Worm (Caenorhabditis elegans) whole organism, L4 larva: ENCODE data around the gene C36A4.4.

Experiments used
- D1046.2 ChIP-seq: fragments of 200-800 bp; sonication (Bioruptor generic); IDR thresholded peaks from 2 replicates; pipeline ENCODE4 v1.3.6; 2022; ENCODE audit warnings: missing genetic modification characterization, missing compliant biosample characterization
- F37D6.2 ChIP-seq: sonication (generic microtip); optimal IDR thresholded peaks from 2 replicates; lab custom pipeline; 2016; ENCODE audit warnings: mild to moderate bottlenecking, missing genetic modification characterization, missing compliant biosample characterization
- R02D3.7 ChIP-seq: fragments of 150-350 bp; sonication (generic microtip); optimal IDR thresholded peaks from 3 replicates; lab custom pipeline; 2014; ENCODE audit warnings: missing biosample characterization, missing genetic modification characterization
- Y105C5A.15 ChIP-seq: fragments of 200-800 bp; sonication (Bioruptor generic); IDR thresholded peaks from 2 replicates; pipeline ENCODE4 v1.3.6; 2022; ENCODE audit warnings: missing genetic modification characterization, missing compliant biosample characterization
- Y5F2A.4 ChIP-seq: fragments of 200-800 bp; sonication (Bioruptor generic); optimal IDR thresholded peaks from 2 replicates; lab custom pipeline; 2018; ENCODE audit warnings: mild to moderate bottlenecking, missing genetic modification characterization, missing compliant biosample characterization
- Y75B8A.6 ChIP-seq: fragments of 200-800 bp; sonication (Bioruptor generic); IDR thresholded peaks from 2 replicates; pipeline ENCODE4 v1.3.6; 2022; ENCODE audit warnings: missing genetic modification reagents, missing genetic modification characterization, missing compliant biosample characterization
- ZK337.2 ChIP-seq: fragments of 200-800 bp; sonication (Bioruptor generic); IDR thresholded peaks from 2 replicates; pipeline ENCODE4 v1.3.6; 2022; ENCODE audit warnings: missing genetic modification reagents, missing genetic modification characterization, missing compliant biosample characterization
- aha-1 ChIP-seq: fragments of 150-350 bp; peaks from one replicate; lab custom pipeline; 2014; ENCODE audit warnings: missing biosample characterization, missing genetic modification characterization
- ama-1 ChIP-seq: fragments of 150-350 bp; optimal IDR thresholded peaks from 2 replicates; lab custom pipeline; 2014; ENCODE audit warnings: inconsistent platforms, mixed read lengths
- arid-1 ChIP-seq: fragments of 200-800 bp; sonication (Bioruptor generic); conservative IDR thresholded peaks from 2 replicates; pipeline ENCODE4 v1.3.6; 2022; ENCODE audit warnings: missing genetic modification reagents, missing genetic modification characterization, missing compliant biosample characterization
- attf-4 ChIP-seq: sonication (generic microtip); optimal IDR thresholded peaks from 3 replicates; lab custom pipeline; 2017; ENCODE audit warnings: missing biosample characterization, missing genetic modification characterization
- ceh-20 ChIP-seq: fragments of 200-800 bp; sonication (Bioruptor generic); IDR thresholded peaks from 2 replicates; pipeline ENCODE4 v1.3.6; 2022; ENCODE audit warnings: missing genetic modification reagents, missing genetic modification characterization, missing compliant biosample characterization
- ceh-28 ChIP-seq: fragments of 150-350 bp; optimal IDR thresholded peaks from 2 replicates; lab custom pipeline; 2014; ENCODE audit warnings: missing biosample characterization, missing genetic modification reagents, missing genetic modification characterization
- ces-1 ChIP-seq: fragments of 150-350 bp; sonication (generic microtip); optimal IDR thresholded peaks from 4 replicates; lab custom pipeline; 2014; ENCODE audit warnings: missing biosample characterization, missing genetic modification reagents, missing genetic modification characterization
- daf-12 ChIP-seq: fragments of 150-350 bp; optimal IDR thresholded peaks from 2 replicates; lab custom pipeline; 2014; ENCODE audit warnings: missing biosample characterization, missing genetic modification reagents, missing genetic modification characterization
- daf-16 ChIP-seq, 3 experiments: sonication (generic microtip); optimal IDR thresholded peaks; 2 replicates each; lab custom pipeline; 2016 to 2017; ENCODE audit warnings: missing genetic modification characterization in 3 of 3, missing genetic modification reagents in 3 of 3, mild to moderate bottlenecking in 2 of 3, missing compliant biosample characterization in 2 of 3, missing biosample characterization in 1 of 3, moderate library complexity in 1 of 3
- daf-19 ChIP-seq: fragments of 200-800 bp; sonication (Bioruptor generic); conservative IDR thresholded peaks from 2 replicates; pipeline ENCODE4 v1.3.6; 2022; ENCODE audit warnings: missing genetic modification characterization, missing compliant biosample characterization
- dmd-8 ChIP-seq: fragments of 200-800 bp; sonication (Bioruptor generic); IDR thresholded peaks from 2 replicates; pipeline ENCODE4 v1.3.6; 2022; ENCODE audit warnings: missing genetic modification characterization, missing compliant biosample characterization
- dmd-9 ChIP-seq: fragments of 200-800 bp; sonication (Bioruptor generic); IDR thresholded peaks from 2 replicates; pipeline ENCODE4 v1.3.6; 2022; ENCODE audit warnings: missing genetic modification reagents, missing genetic modification characterization, missing compliant biosample characterization
- dve-1 ChIP-seq: sonication (generic microtip); optimal IDR thresholded peaks from 2 replicates; lab custom pipeline; 2017; ENCODE audit warnings: antibody characterized with exemption, mild to moderate bottlenecking, missing genetic modification characterization, missing compliant biosample characterization; ENCODE audit not compliant: insufficient read depth
- egl-43 ChIP-seq: fragments of 200-800 bp; sonication (Bioruptor generic); IDR thresholded peaks from 2 replicates; pipeline ENCODE4 v1.3.6; 2022; ENCODE audit warnings: missing genetic modification reagents, missing genetic modification characterization, missing compliant biosample characterization
- gei-8 ChIP-seq: fragments of 200-800 bp; sonication (Bioruptor generic); optimal IDR thresholded peaks from 2 replicates; lab custom pipeline; 2018; ENCODE audit warnings: mild to moderate bottlenecking, missing genetic modification characterization, missing compliant biosample characterization
- hlh-11 ChIP-seq: fragments of 200-800 bp; sonication (Bioruptor generic); optimal IDR thresholded peaks from 2 replicates; lab custom pipeline; 2018; ENCODE audit warnings: mild to moderate bottlenecking, missing genetic modification characterization, missing compliant biosample characterization
- lin-38 ChIP-seq: fragments of 200-800 bp; sonication (Bioruptor generic); IDR thresholded peaks from 2 replicates; pipeline ENCODE4 v1.3.6; 2022; ENCODE audit warnings: missing genetic modification reagents, missing genetic modification characterization, missing compliant biosample characterization
- lsy-2 ChIP-seq, 2 experiments: fragments of 150-350 bp in 1 of 2; sonication (generic microtip) in 1 of 2; optimal IDR thresholded peaks; 2 replicates each; lab custom pipeline; 2014 to 2017; ENCODE audit warnings: missing biosample characterization in 2 of 2, missing genetic modification characterization in 2 of 2
- madf-9 ChIP-seq: fragments of 200-800 bp; sonication (Bioruptor generic); conservative IDR thresholded peaks from 2 replicates; pipeline ENCODE4 v1.3.6; 2022; ENCODE audit warnings: missing genetic modification reagents, missing genetic modification characterization, missing compliant biosample characterization
- mes-2 ChIP-seq: sonication (generic microtip); optimal IDR thresholded peaks from 2 replicates; lab custom pipeline; 2016; ENCODE audit warnings: missing genotype, mild to moderate bottlenecking, missing genetic modification characterization, missing compliant biosample characterization; ENCODE audit not compliant: poor library complexity, severe bottlenecking
- mxl-2 ChIP-seq: fragments of 200-800 bp; sonication (Bioruptor generic); conservative IDR thresholded peaks from 2 replicates; pipeline ENCODE4 v1.3.6; 2022; ENCODE audit warnings: missing genetic modification reagents, missing genetic modification characterization, missing compliant biosample characterization
- mxl-3 ChIP-seq: fragments of 200-800 bp; sonication (Bioruptor generic); optimal IDR thresholded peaks from 2 replicates; lab custom pipeline; 2018; ENCODE audit warnings: mild to moderate bottlenecking, missing genetic modification characterization, missing compliant biosample characterization
- nhr-10 ChIP-seq: fragments of 150-350 bp; optimal IDR thresholded peaks from 2 replicates; lab custom pipeline; 2014; ENCODE audit warnings: missing biosample characterization, missing genetic modification characterization
- nhr-11 ChIP-seq: fragments of 150-350 bp; optimal IDR thresholded peaks from 2 replicates; lab custom pipeline; 2014; ENCODE audit warnings: missing biosample characterization, missing genetic modification characterization
- nhr-111 ChIP-seq: fragments of 200-800 bp; sonication (Bioruptor generic); optimal IDR thresholded peaks from 2 replicates; lab custom pipeline; 2018; ENCODE audit warnings: mild to moderate bottlenecking, missing genetic modification characterization, missing compliant biosample characterization
- nhr-76 ChIP-seq: fragments of 150-350 bp; optimal IDR thresholded peaks from 2 replicates; lab custom pipeline; 2014; ENCODE audit warnings: missing biosample characterization, missing genetic modification characterization
- snpc-1.2 ChIP-seq: fragments of 200-800 bp; sonication (Bioruptor generic); IDR thresholded peaks from 2 replicates; pipeline ENCODE4 v1.3.6; 2022; ENCODE audit warnings: missing genetic modification reagents, missing genetic modification characterization, missing compliant biosample characterization
- spr-1 ChIP-seq: sonication (generic microtip); optimal IDR thresholded peaks from 2 replicates; lab custom pipeline; 2016; ENCODE audit warnings: mild to moderate bottlenecking, missing genetic modification characterization, missing compliant biosample characterization
- unc-130 ChIP-seq: sonication (generic microtip); optimal IDR thresholded peaks from 2 replicates; lab custom pipeline; 2016; ENCODE audit warnings: missing genetic modification reagents, missing genetic modification characterization, missing compliant biosample characterization
- unc-62 ChIP-seq, 3 experiments: fragments of 150-350 bp in 1 of 3; sonication (generic microtip); optimal IDR thresholded peaks in 2 of 3; peaks in 1 of 3; 1 replicate in 1 of 3; 2 replicates in 2 of 3; lab custom pipeline; 2014 to 2017; ENCODE audit warnings: missing biosample characterization in 3 of 3, missing genetic modification characterization in 3 of 3, missing genetic modification reagents in 3 of 3, missing genotype in 1 of 3
- vab-7 ChIP-seq: fragments of 200-800 bp; sonication (Bioruptor generic); IDR thresholded peaks from 2 replicates; pipeline ENCODE4 v1.3.6; 2022; ENCODE audit warnings: missing genetic modification reagents, missing genetic modification characterization, missing compliant biosample characterization
- zag-1 ChIP-seq: fragments of 150-350 bp; optimal IDR thresholded peaks from 2 replicates; lab custom pipeline; 2014; ENCODE audit warnings: missing biosample characterization, missing genetic modification characterization
- zfp-3 ChIP-seq: fragments of 200-800 bp; sonication (Bioruptor generic); conservative IDR thresholded peaks from 2 replicates; pipeline ENCODE4 v1.3.6; 2022; ENCODE audit warnings: missing genetic modification reagents, missing genetic modification characterization, missing compliant biosample characterization
- zip-11 ChIP-seq: fragments of 200-800 bp; sonication (Bioruptor generic); IDR thresholded peaks from 2 replicates; pipeline ENCODE4 v1.3.6; 2022; ENCODE audit warnings: missing genetic modification characterization, missing compliant biosample characterization
- ztf-11 ChIP-seq: fragments of 150-350 bp; optimal IDR thresholded peaks from 2 replicates; lab custom pipeline; 2014; ENCODE audit warnings: missing biosample characterization, missing genetic modification characterization
- ztf-7 ChIP-seq: fragments of 150-350 bp; optimal IDR thresholded peaks from 2 replicates; lab custom pipeline; 2014; ENCODE audit warnings: missing biosample characterization, missing genetic modification characterization

The C36A4.4 gene

DNA sequence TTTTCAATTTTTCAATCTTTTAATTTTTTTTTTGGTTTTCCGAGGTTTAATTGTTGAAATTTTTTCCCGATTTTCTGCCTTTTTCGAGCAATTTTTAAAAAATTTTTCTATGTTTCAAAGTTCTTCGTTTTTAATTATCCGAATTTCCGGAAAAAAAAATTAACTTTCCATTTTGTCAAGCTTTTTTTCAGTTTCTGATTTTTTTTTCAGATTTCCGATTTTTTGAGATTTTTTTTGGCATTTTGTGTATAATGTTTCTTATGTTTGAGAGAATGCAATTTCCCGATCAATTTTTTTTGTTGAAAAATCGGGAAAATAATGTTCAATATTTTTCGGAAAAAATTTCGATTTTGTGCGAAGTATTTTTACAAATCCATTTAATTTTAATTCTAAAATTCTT lies 36.5 kb downstream of the C36A4.4 start:
- TF ChIP-seq aha-1 (tag; lab: Kevin White, UChicago), result peak; percentile 95
- no peak for TF ChIP-seq R02D3.7 (tag; lab: Kevin White, UChicago)
- TF ChIP-seq madf-9 (GFP tag; lab: Robert Waterston, UW), result no peak
- TF ChIP-seq, all 104 proteins: peak for 1

DNA sequence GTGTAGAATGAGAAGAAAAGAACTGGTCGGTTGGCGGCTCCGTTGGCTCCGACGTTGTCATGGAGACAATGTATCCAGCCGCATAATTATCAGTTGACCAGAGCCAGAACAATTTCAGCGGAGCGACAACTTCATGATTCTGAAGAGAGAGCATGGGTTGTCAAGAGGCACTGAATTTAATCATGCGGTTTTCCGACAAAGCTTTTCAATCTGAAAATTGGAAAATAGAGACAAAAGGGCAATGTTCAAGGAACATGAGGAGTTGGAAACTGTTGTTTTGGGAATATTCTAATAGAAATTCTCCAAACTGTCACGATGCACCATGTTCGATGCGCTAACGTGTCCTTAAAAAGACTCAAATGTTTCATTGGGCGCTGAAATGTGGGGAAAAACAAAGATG lies 39.0 kb downstream of the C36A4.4 start, which contains the start of gene xbx-5:
TSS of gene xbx-5 (minus strand) at position 56 of the 400 bp plus-strand sequence.
- TF ChIP-seq aha-1 (tag; lab: Kevin White, UChicago) (peak; percentile 91), hlh-11 (tag; lab: Kevin White, UChicago) (no peak), ama-1 (peak; percentile 9), nhr-10 (peak; percentile 39)

DNA sequence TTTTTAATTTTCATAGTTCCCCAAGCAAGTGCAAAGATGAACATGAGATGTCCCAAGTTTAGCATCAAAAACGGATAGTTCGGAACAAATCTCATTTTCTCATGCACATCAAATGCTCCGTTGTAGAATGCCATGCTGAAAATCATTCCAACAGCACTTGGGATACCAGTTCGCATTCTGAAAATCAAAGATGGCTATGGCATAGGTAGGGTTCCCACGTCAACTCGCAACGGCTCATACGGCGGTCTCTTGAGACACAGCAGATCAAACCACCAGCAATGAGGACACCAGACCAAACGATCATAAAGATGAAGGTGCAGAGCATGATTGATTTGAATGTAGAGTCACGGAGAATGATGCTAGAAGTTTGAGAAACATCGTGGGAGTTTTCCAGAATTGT lies 40.3 kb downstream of the C36A4.4 start:
- TF ChIP-seq aha-1 (tag; lab: Kevin White, UChicago) (peak; percentile 64), dmd-9 (no peak), nhr-76 (tag; lab: Kevin White, UChicago) (no peak), R02D3.7 (tag; lab: Kevin White, UChicago) (no peak), vab-7 (no peak), madf-9 (GFP tag; lab: Robert Waterston, UW) (no peak), unc-62 (GFP tag; optimal IDR thresholded peaks at IDR 0.05 in 1 of 2; lab: Kevin White, UChicago) (peak in 1 of 2 experiments; percentile 73), unc-62 (tag; optimal IDR thresholded peaks at IDR 0.05; lab: Kevin White, UChicago) (no peak)

DNA sequence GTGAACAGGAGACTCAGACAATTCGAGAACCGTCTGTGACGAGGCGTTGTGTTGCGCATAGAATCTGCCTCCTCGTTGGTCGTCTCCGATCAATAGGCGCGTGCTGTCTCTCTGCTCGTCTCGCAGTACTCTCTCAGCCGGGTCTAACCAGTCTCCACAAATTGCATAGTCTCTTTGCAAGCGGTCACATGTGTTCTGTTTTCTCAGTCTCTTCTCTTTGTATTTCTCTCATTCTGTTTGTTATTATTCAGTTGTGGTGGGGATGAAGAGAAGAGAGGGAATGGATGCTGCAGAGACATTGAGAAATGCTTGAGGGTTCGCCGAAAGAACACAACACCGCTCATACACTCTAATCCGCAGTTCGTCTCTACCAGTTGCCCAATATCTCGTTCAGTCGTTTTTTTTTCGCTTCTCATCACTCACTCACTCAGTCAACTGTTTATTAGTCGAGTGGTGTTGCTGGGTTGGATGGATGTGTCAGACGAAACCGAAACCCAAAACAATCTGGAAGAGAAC lies 42.0 kb downstream of the C36A4.4 start:
- TF ChIP-seq zag-1 (tag; lab: Kevin White, UChicago) (peak; percentile 86), attf-4 (tag; lab: Kevin White, UChicago) (no peak), arid-1 (GFP tag; lab: Robert Waterston, UW) (peak; percentile 56; the same call in 1 of the 2 replicates), snpc-1.2 (no peak), zip-11 (GFP tag; lab: Robert Waterston, UW) (no peak), mes-2 (peak; percentile 70), gei-8 (GFP tag; lab: Kevin White, UChicago) (peak; percentile 19), Y75B8A.6 (GFP tag; lab: Robert Waterston, UW) (no peak), ceh-28 (peak; percentile 90), ceh-20 (peak; percentile 89), Y5F2A.4 (GFP tag; lab: Kevin White, UChicago) (peak; percentile 3), daf-16 (GFP tag; optimal IDR thresholded peaks at IDR 0.05; lab: Kevin White, UChicago) (peak; percentile 2 to 97), daf-16 (tag; optimal IDR thresholded peaks at IDR 0.05; lab: Kevin White, UChicago) (peak; percentile 98), ztf-11 (tag; lab: Kevin White, UChicago) (no peak), lsy-2 (tag; optimal IDR thresholded peaks at IDR 0.05; lab: Kevin White, UChicago) (peak; percentile 90 to 95), D1046.2 (GFP tag; lab: Robert Waterston, UW) (peak; percentile 30; the same call in 1 of the 2 replicates), nhr-11 (tag; lab: Kevin White, UChicago) (peak; percentile 97), ztf-7 (peak; percentile 81), lin-38 (GFP tag; lab: Robert Waterston, UW) (peak; percentile 71), mxl-3 (peak; percentile 94), zfp-3 (GFP tag; lab: Robert Waterston, UW) (peak; percentile 74; the same call in 1 of the 2 replicates), mxl-2 (GFP tag; lab: Robert Waterston, UW) (no peak), dmd-8 (GFP tag; lab: Robert Waterston, UW) (0 out of 2 replicates have a peak, but pooled peaks have one; percentile 20), spr-1 (peak; percentile 86), egl-43 (GFP tag; lab: Robert Waterston, UW) (peak; percentile 91), Y105C5A.15 (no peak), daf-19 (GFP tag; lab: Robert Waterston, UW) (0 out of 2 replicates have a peak, but pooled peaks have one; percentile 60), F37D6.2 (tag; lab: Kevin White, UChicago) (peak; percentile 89), dve-1 (tag; lab: Kevin White, UChicago) (peak; percentile 98), ZK337.2 (GFP tag; lab: Robert Waterston, UW) (peak; percentile 23; the same call in 1 of the 2 replicates), nhr-111 (GFP tag; lab: Kevin White, UChicago) (no peak), daf-12 (tag; lab: Kevin White, UChicago) (no peak), unc-130 (GFP tag; lab: Kevin White, UChicago) (peak; percentile 49), aha-1 (tag; lab: Kevin White, UChicago) (peak; percentile 100), ces-1 (GFP tag; lab: Kevin White, UChicago) (peak; percentile 50)
